Worm (Caenorhabditis elegans) whole organism, L4 larva: Measurements from ENCODE around the gene F44G4.7.

ENCODE experiments used
- F37D6.2 ChIP-seq: sonication (generic microtip); optimal IDR thresholded peaks from 2 replicates; lab custom pipeline; 2016; ENCODE audit warnings: mild to moderate bottlenecking, missing genetic modification characterization, missing compliant biosample characterization
- F49E8.2 ChIP-seq: sonication (generic microtip); optimal IDR thresholded peaks from 2 replicates; lab custom pipeline; 2016; ENCODE audit warnings: missing compliant biosample characterization, mild to moderate bottlenecking, missing genetic modification characterization, borderline replicate concordance
- T20F7.1 ChIP-seq: fragments of 200-800 bp; sonication (Bioruptor generic); optimal IDR thresholded peaks from 2 replicates; lab custom pipeline; 2018; ENCODE audit warnings: mild to moderate bottlenecking, missing genetic modification characterization, missing compliant biosample characterization
- aha-1 ChIP-seq: fragments of 150-350 bp; peaks from one replicate; lab custom pipeline; 2014; ENCODE audit warnings: missing biosample characterization, missing genetic modification characterization
- aly-2 ChIP-seq: sonication (generic microtip); optimal IDR thresholded peaks from 2 replicates; lab custom pipeline; 2018; ENCODE audit warnings: missing biosample characterization, missing genetic modification characterization
- ceh-32 ChIP-seq: sonication (generic microtip); optimal IDR thresholded peaks from 2 replicates; lab custom pipeline; 2016; ENCODE audit warnings: mild to moderate bottlenecking, missing genetic modification characterization, missing compliant biosample characterization; ENCODE audit not compliant: poor library complexity
- ceh-44 ChIP-seq: fragments of 200-800 bp; sonication (Bioruptor generic); IDR thresholded peaks from 2 replicates; pipeline ENCODE4 v1.3.6; 2022; ENCODE audit warnings: missing genetic modification reagents, missing genetic modification characterization, missing compliant biosample characterization
- ceh-62 ChIP-seq: sonication (generic microtip); optimal IDR thresholded peaks from 2 replicates; lab custom pipeline; 2017; ENCODE audit warnings: missing biosample characterization, missing genetic modification characterization
- daf-12 ChIP-seq: fragments of 150-350 bp; optimal IDR thresholded peaks from 2 replicates; lab custom pipeline; 2014; ENCODE audit warnings: missing biosample characterization, missing genetic modification reagents, missing genetic modification characterization
- daf-16 ChIP-seq, 3 experiments: sonication (generic microtip); optimal IDR thresholded peaks; 2 replicates each; lab custom pipeline; 2016 to 2017; ENCODE audit warnings: missing genetic modification characterization in 3 of 3, missing genetic modification reagents in 3 of 3, mild to moderate bottlenecking in 2 of 3, missing compliant biosample characterization in 2 of 3, missing biosample characterization in 1 of 3, moderate library complexity in 1 of 3
- egl-43 ChIP-seq: fragments of 200-800 bp; sonication (Bioruptor generic); IDR thresholded peaks from 2 replicates; pipeline ENCODE4 v1.3.6; 2022; ENCODE audit warnings: missing genetic modification reagents, missing genetic modification characterization, missing compliant biosample characterization
- fkh-10 ChIP-seq: fragments of 150-350 bp; optimal IDR thresholded peaks from 2 replicates; lab custom pipeline; 2014; ENCODE audit warnings: missing biosample characterization, missing genetic modification reagents, missing genetic modification characterization
- hlh-30 ChIP-seq: sonication (generic microtip); optimal IDR thresholded peaks from 2 replicates; lab custom pipeline; 2017; ENCODE audit warnings: antibody characterized with exemption, mild to moderate bottlenecking, missing genetic modification characterization, missing compliant biosample characterization; ENCODE audit not compliant: insufficient read depth
- lim-7 ChIP-seq: fragments of 200-800 bp; sonication (Bioruptor generic); IDR thresholded peaks from 2 replicates; pipeline ENCODE4 v1.3.6; 2022; ENCODE audit warnings: missing genetic modification characterization, missing compliant biosample characterization
- lin-39 ChIP-seq: fragments of 150-350 bp; optimal IDR thresholded peaks from 2 replicates; lab custom pipeline; 2014; ENCODE audit warnings: missing biosample characterization, missing genetic modification reagents, missing genetic modification characterization
- lsy-2 ChIP-seq, 2 experiments: fragments of 150-350 bp in 1 of 2; sonication (generic microtip) in 1 of 2; optimal IDR thresholded peaks; 2 replicates each; lab custom pipeline; 2014 to 2017; ENCODE audit warnings: missing biosample characterization in 2 of 2, missing genetic modification characterization in 2 of 2
- madf-9 ChIP-seq: fragments of 200-800 bp; sonication (Bioruptor generic); conservative IDR thresholded peaks from 2 replicates; pipeline ENCODE4 v1.3.6; 2022; ENCODE audit warnings: missing genetic modification reagents, missing genetic modification characterization, missing compliant biosample characterization
- mdl-1 ChIP-seq, 2 experiments: fragments of 150-350 bp in 1 of 2; sonication (generic microtip) in 1 of 2; optimal IDR thresholded peaks; 2 replicates each; lab custom pipeline; 2014 to 2017; ENCODE audit warnings: missing biosample characterization in 2 of 2, missing genetic modification characterization in 2 of 2
- mdt-29 ChIP-seq: fragments of 200-800 bp; sonication (Bioruptor generic); IDR thresholded peaks from 2 replicates; pipeline ENCODE4 v1.3.6; 2022; ENCODE audit warnings: missing genetic modification reagents, missing genetic modification characterization, missing compliant biosample characterization
- mes-2 ChIP-seq: sonication (generic microtip); optimal IDR thresholded peaks from 2 replicates; lab custom pipeline; 2016; ENCODE audit warnings: missing genotype, mild to moderate bottlenecking, missing genetic modification characterization, missing compliant biosample characterization; ENCODE audit not compliant: poor library complexity, severe bottlenecking
- mxl-2 ChIP-seq: fragments of 200-800 bp; sonication (Bioruptor generic); conservative IDR thresholded peaks from 2 replicates; pipeline ENCODE4 v1.3.6; 2022; ENCODE audit warnings: missing genetic modification reagents, missing genetic modification characterization, missing compliant biosample characterization
- nhr-102 ChIP-seq: sonication (generic microtip); optimal IDR thresholded peaks from 2 replicates; lab custom pipeline; 2016; ENCODE audit warnings: mild to moderate bottlenecking, missing genetic modification characterization, moderate library complexity, missing compliant biosample characterization
- nhr-25 ChIP-seq: sonication (generic microtip); optimal IDR thresholded peaks from 2 replicates; lab custom pipeline; 2017; ENCODE audit warnings: missing genetic modification characterization, mild to moderate bottlenecking, missing compliant biosample characterization, antibody characterized with exemption, moderate library complexity, borderline replicate concordance; ENCODE audit not compliant: insufficient read depth
- nhr-28 ChIP-seq: fragments of 150-350 bp; optimal IDR thresholded peaks from 2 replicates; lab custom pipeline; 2014; ENCODE audit warnings: missing biosample characterization, missing genetic modification characterization
- nhr-42 ChIP-seq: fragments of 200-800 bp; sonication (Bioruptor generic); IDR thresholded peaks from 2 replicates; pipeline ENCODE4 v1.3.6; 2022; ENCODE audit warnings: missing genetic modification characterization, missing compliant biosample characterization
- nhr-6 ChIP-seq: fragments of 150-350 bp; optimal IDR thresholded peaks from 2 replicates; lab custom pipeline; 2014; ENCODE audit warnings: missing biosample characterization, missing genetic modification characterization
- nhr-77 ChIP-seq: fragments of 150-350 bp; optimal IDR thresholded peaks from 2 replicates; lab custom pipeline; 2014; ENCODE audit warnings: missing biosample characterization, missing genetic modification characterization
- php-3 ChIP-seq: fragments of 200-800 bp; sonication (Bioruptor generic); IDR thresholded peaks from 2 replicates; pipeline ENCODE4 v1.3.6; 2022; ENCODE audit warnings: missing genetic modification reagents, missing genetic modification characterization, missing compliant biosample characterization
- pqm-1 ChIP-seq: sonication (generic microtip); optimal IDR thresholded peaks from 2 replicates; lab custom pipeline; 2017; ENCODE audit warnings: missing biosample characterization, missing genetic modification characterization
- sdz-12 ChIP-seq: fragments of 200-800 bp; sonication (Bioruptor generic); optimal IDR thresholded peaks from 2 replicates; lab custom pipeline; 2018; ENCODE audit warnings: mild to moderate bottlenecking, missing genetic modification characterization, missing compliant biosample characterization
- spr-1 ChIP-seq: sonication (generic microtip); optimal IDR thresholded peaks from 2 replicates; lab custom pipeline; 2016; ENCODE audit warnings: mild to moderate bottlenecking, missing genetic modification characterization, missing compliant biosample characterization
- tag-97 ChIP-seq: fragments of 200-800 bp; sonication (Bioruptor generic); IDR thresholded peaks from 2 replicates; pipeline ENCODE4 v1.3.6; 2022; ENCODE audit warnings: missing genetic modification characterization, missing compliant biosample characterization
- tra-1 ChIP-seq: fragments of 200-800 bp; sonication (Bioruptor generic); IDR thresholded peaks from 2 replicates; pipeline ENCODE4 v1.3.6; 2022; ENCODE audit warnings: missing genetic modification reagents, missing genetic modification characterization, missing compliant biosample characterization
- zag-1 ChIP-seq: fragments of 150-350 bp; optimal IDR thresholded peaks from 2 replicates; lab custom pipeline; 2014; ENCODE audit warnings: missing biosample characterization, missing genetic modification characterization
- zfp-3 ChIP-seq: fragments of 200-800 bp; sonication (Bioruptor generic); conservative IDR thresholded peaks from 2 replicates; pipeline ENCODE4 v1.3.6; 2022; ENCODE audit warnings: missing genetic modification reagents, missing genetic modification characterization, missing compliant biosample characterization
- ztf-11 ChIP-seq: fragments of 150-350 bp; optimal IDR thresholded peaks from 2 replicates; lab custom pipeline; 2014; ENCODE audit warnings: missing biosample characterization, missing genetic modification characterization
- ztf-7 ChIP-seq: fragments of 150-350 bp; optimal IDR thresholded peaks from 2 replicates; lab custom pipeline; 2014; ENCODE audit warnings: missing biosample characterization, missing genetic modification characterization

The F44G4.7 gene

ce11 chrII:9054604-9055003 lies 49.6 kb upstream of the F44G4.7 start, which contains the start of gene chmp-7 (continued):
- no peak for TF ChIP-seq ceh-62
- TF ChIP-seq nhr-102 (tag; lab: Kevin White, UChicago), result no peak
- TF ChIP-seq ztf-11 (tag; lab: Kevin White, UChicago), result no peak
- no peak for TF ChIP-seq sdz-12
- peak; percentile 76 for TF ChIP-seq fkh-10 (GFP tag; lab: Kevin White, UChicago)
- peak; percentile 80 for TF ChIP-seq nhr-6 (tag; lab: Kevin White, UChicago)
- no peak for TF ChIP-seq F49E8.2 (tag; lab: Kevin White, UChicago)
- no peak for TF ChIP-seq tag-97 (GFP tag; lab: Robert Waterston, UW)
- no peak for TF ChIP-seq mxl-2 (GFP tag; lab: Robert Waterston, UW)
- TF ChIP-seq mes-2 (tag; lab: Kevin White, UChicago), result peak; percentile 92
- no peak for TF ChIP-seq zfp-3
- TF ChIP-seq lin-39, result no peak
- TF ChIP-seq lsy-2 (tag; optimal IDR thresholded peaks at IDR 0.05; lab: Kevin White, UChicago), result peak; percentile 62 to 91
- TF ChIP-seq nhr-42 (GFP tag; lab: Robert Waterston, UW), result peak; percentile 64; the same call in 1 of the 2 replicates
- no peak for TF ChIP-seq lim-7 (GFP tag; lab: Robert Waterston, UW)
- TF ChIP-seq, all 104 proteins: peak for 41

ce11 chrII:9053564-9053963 lies 48.6 kb upstream of the F44G4.7 start, which contains the start of gene T24B8.7:
T24B8.7 (minus strand) TSS chrII:9053664.
- TF ChIP-seq T20F7.1 (GFP tag; lab: Kevin White, UChicago), result no peak
- no peak for TF ChIP-seq tra-1
- TF ChIP-seq egl-43, result no peak
- no peak for TF ChIP-seq spr-1 (tag; lab: Kevin White, UChicago)
- peak; percentile 35 for TF ChIP-seq aha-1
- no peak for TF ChIP-seq fkh-10 (GFP tag; lab: Kevin White, UChicago)
- TF ChIP-seq aly-2 (tag; lab: Kevin White, UChicago), result no peak

ce11 chrII:9042059-9042458 lies 37.1 kb upstream of the F44G4.7 start:
- TF ChIP-seq pqm-1 (tag; lab: Kevin White, UChicago) (peak; percentile 67), php-3 (GFP tag; lab: Robert Waterston, UW) (no peak), madf-9 (GFP tag; lab: Robert Waterston, UW) (no peak), nhr-77 (tag; lab: Kevin White, UChicago) (peak; percentile 10), mdl-1 (tag; optimal IDR thresholded peaks at IDR 0.05; lab: Kevin White, UChicago) (no peak), nhr-42 (GFP tag; lab: Robert Waterston, UW) (no peak), nhr-28 (tag; lab: Kevin White, UChicago) (peak; percentile 0)

ce11 chrII:9041306-9041705 lies 36.3 kb upstream of the F44G4.7 start, which contains the start of gene F37B12.3:
F37B12.3 (minus strand) TSS chrII:9041406.
- TF ChIP-seq ceh-44 (GFP tag; lab: Robert Waterston, UW) (no peak), daf-12 (tag; lab: Kevin White, UChicago) (no peak), F37D6.2 (tag; lab: Kevin White, UChicago) (no peak), zag-1 (tag; lab: Kevin White, UChicago) (no peak), ceh-32 (tag; lab: Kevin White, UChicago) (no peak), aly-2 (tag; lab: Kevin White, UChicago) (no peak)

- TF ChIP-seq pqm-1 (tag; lab: Kevin White, UChicago), result peak; percentile 23
- TF ChIP-seq hlh-30 (tag; lab: Kevin White, UChicago), result no peak
- no peak for TF ChIP-seq zag-1 (tag; lab: Kevin White, UChicago)
- TF ChIP-seq nhr-25 (tag; lab: Kevin White, UChicago), result no peak
- TF ChIP-seq mdt-29, result no peak
- no peak for TF ChIP-seq mxl-2 (GFP tag; lab: Robert Waterston, UW)
- no peak for TF ChIP-seq ztf-7 (tag; lab: Kevin White, UChicago)
- no peak for TF ChIP-seq daf-16 (GFP tag; optimal IDR thresholded peaks at IDR 0.05; lab: Kevin White, UChicago)
- TF ChIP-seq daf-16 (tag; optimal IDR thresholded peaks at IDR 0.05; lab: Kevin White, UChicago), result peak; percentile 31
- TF ChIP-seq, all 104 proteins: peak for 2
Observed at ce11 chrII:9038736-9039135, 33.8 kb upstream of the F44G4.7 start.
